Worm (Caenorhabditis elegans): ENCODE measurements around the gene pifk-1.

pifk-1 gene

ce11 chrX:871957-872715 lies 52.2 kb downstream of the pifk-1 start, which contains the start of gene F56F10.1:
Gene F56F10.1 (plus strand): TSS chrX:872603.
- TF ChIP-seq W03F9.2 (tag; optimal IDR thresholded peaks at IDR 0.05), result no peak
- TF ChIP-seq him-1 (tag; optimal IDR thresholded peaks at IDR 0.05), result no peak
- TF ChIP-seq dao-5 (tag; optimal IDR thresholded peaks at IDR 0.05), result no peak

ce11 chrX:871020-871419 lies 53.3 kb downstream of the pifk-1 start, which contains the start of gene lgl-1:
Gene lgl-1 (minus strand): TSS chrX:871089.
- no peak for TF ChIP-seq dao-5 (tag; optimal IDR thresholded peaks at IDR 0.05)

Data from whole organism, L4/young adult.